Worm (Caenorhabditis elegans): Measurements from ENCODE around the gene nuc-1.

Gene nuc-1

ce11 chrX:9539294-9540030, at the start of gene nuc-1:
Gene nuc-1 (plus strand): TSS chrX:9539905.
- TF ChIP-seq cog-1 (tag; optimal IDR thresholded peaks at IDR 0.05), result no peak
- TF ChIP-seq ztf-23 (GFP tag; IDR thresholded peaks at IDR 0.05), result no peak
- no peak for TF ChIP-seq med-1 (GFP tag; optimal IDR thresholded peaks at IDR 0.05; ENCODE audit: insufficient read depth)
- TF ChIP-seq T22C8.4 (GFP tag; IDR thresholded peaks at IDR 0.05), result no peak
- no peak for TF ChIP-seq ztf-29 (GFP tag; IDR thresholded peaks at IDR 0.05)
- no peak for TF ChIP-seq flt-1 (GFP tag; IDR thresholded peaks at IDR 0.05)
- TF ChIP-seq ref-1 (GFP tag; conservative IDR thresholded peaks at IDR 0.05), result no peak
- no peak for TF ChIP-seq klf-2 (GFP tag; conservative IDR thresholded peaks at IDR 0.05)
- TF ChIP-seq tab-1 (GFP tag; IDR thresholded peaks at IDR 0.05), result no peak

- TF ChIP-seq ztf-23 (GFP tag; IDR thresholded peaks at IDR 0.05) (no peak), tab-1 (GFP tag; IDR thresholded peaks at IDR 0.05) (no peak), T22C8.4 (GFP tag; IDR thresholded peaks at IDR 0.05) (no peak), klf-2 (GFP tag; conservative IDR thresholded peaks at IDR 0.05) (no peak), med-1 (GFP tag; optimal IDR thresholded peaks at IDR 0.05; ENCODE audit: insufficient read depth) (no peak), ref-1 (GFP tag; conservative IDR thresholded peaks at IDR 0.05) (no peak), flt-1 (GFP tag; IDR thresholded peaks at IDR 0.05) (no peak), cog-1 (tag; optimal IDR thresholded peaks at IDR 0.05) (no peak)
Observed at ce11 chrX:9491439-9491838, 48.3 kb upstream of the nuc-1 start.

- TF ChIP-seq ref-1 (GFP tag; conservative IDR thresholded peaks at IDR 0.05), result no peak
- TF ChIP-seq med-1 (GFP tag; optimal IDR thresholded peaks at IDR 0.05; ENCODE audit: insufficient read depth), result no peak
- TF ChIP-seq cog-1 (tag; optimal IDR thresholded peaks at IDR 0.05), result no peak
- TF ChIP-seq klf-2 (GFP tag; conservative IDR thresholded peaks at IDR 0.05), result no peak
- TF ChIP-seq flt-1 (GFP tag; IDR thresholded peaks at IDR 0.05), result no peak
- peak; percentile 86 for TF ChIP-seq ztf-29 (GFP tag; IDR thresholded peaks at IDR 0.05)
Observed at ce11 chrX:9494661-9495060, 45.0 kb upstream of the nuc-1 start.

- TF ChIP-seq tab-1 (GFP tag; IDR thresholded peaks at IDR 0.05), result no peak
- TF ChIP-seq T22C8.4 (GFP tag; IDR thresholded peaks at IDR 0.05), result no peak
- TF ChIP-seq flt-1 (GFP tag; IDR thresholded peaks at IDR 0.05), result no peak
- TF ChIP-seq med-1 (GFP tag; optimal IDR thresholded peaks at IDR 0.05; ENCODE audit: insufficient read depth), result no peak
- no peak for TF ChIP-seq ztf-29 (GFP tag; IDR thresholded peaks at IDR 0.05)
- TF ChIP-seq cog-1 (tag; optimal IDR thresholded peaks at IDR 0.05), result no peak
- TF ChIP-seq klf-2 (GFP tag; conservative IDR thresholded peaks at IDR 0.05), result no peak
- no peak for TF ChIP-seq ztf-23 (GFP tag; IDR thresholded peaks at IDR 0.05)
- no peak for TF ChIP-seq ref-1 (GFP tag; conservative IDR thresholded peaks at IDR 0.05)
Observed at ce11 chrX:9499355-9499754, 40.4 kb upstream of the nuc-1 start.

- no peak for TF ChIP-seq flt-1 (GFP tag; IDR thresholded peaks at IDR 0.05)
- TF ChIP-seq tab-1 (GFP tag; IDR thresholded peaks at IDR 0.05), result no peak
- no peak for TF ChIP-seq ztf-29 (GFP tag; IDR thresholded peaks at IDR 0.05)
- no peak for TF ChIP-seq ztf-23 (GFP tag; IDR thresholded peaks at IDR 0.05)
- no peak for TF ChIP-seq cog-1 (tag; optimal IDR thresholded peaks at IDR 0.05)
Observed at ce11 chrX:9504221-9504620, 35.5 kb upstream of the nuc-1 start.

- TF ChIP-seq ztf-23 (GFP tag; IDR thresholded peaks at IDR 0.05) (no peak), T22C8.4 (GFP tag; IDR thresholded peaks at IDR 0.05) (0 out of 2 replicates have a peak, but pooled peaks have one; percentile 47)
Observed at ce11 chrX:9504911-9505397, 34.8 kb upstream of the nuc-1 start.

ce11 chrX:9506341-9506740, 33.4 kb upstream of the nuc-1 start:
- TF ChIP-seq ztf-29 (GFP tag; IDR thresholded peaks at IDR 0.05), result no peak
- TF ChIP-seq med-1 (GFP tag; optimal IDR thresholded peaks at IDR 0.05; ENCODE audit: insufficient read depth), result no peak
- no peak for TF ChIP-seq cog-1 (tag; optimal IDR thresholded peaks at IDR 0.05)
- 0 out of 2 replicates have a peak, but pooled peaks have one; percentile 61 for TF ChIP-seq ztf-23 (GFP tag; IDR thresholded peaks at IDR 0.05)
- TF ChIP-seq T22C8.4 (GFP tag; IDR thresholded peaks at IDR 0.05), result no peak
- no peak for TF ChIP-seq ref-1 (GFP tag; conservative IDR thresholded peaks at IDR 0.05)
- TF ChIP-seq tab-1 (GFP tag; IDR thresholded peaks at IDR 0.05), result no peak
- no peak for TF ChIP-seq klf-2 (GFP tag; conservative IDR thresholded peaks at IDR 0.05)
- no peak for TF ChIP-seq flt-1 (GFP tag; IDR thresholded peaks at IDR 0.05)

- TF ChIP-seq ref-1 (GFP tag; conservative IDR thresholded peaks at IDR 0.05) (no peak), med-1 (GFP tag; optimal IDR thresholded peaks at IDR 0.05; ENCODE audit: insufficient read depth) (no peak), klf-2 (GFP tag; conservative IDR thresholded peaks at IDR 0.05) (no peak), flt-1 (GFP tag; IDR thresholded peaks at IDR 0.05) (no peak), ztf-23 (GFP tag; IDR thresholded peaks at IDR 0.05) (no peak), tab-1 (GFP tag; IDR thresholded peaks at IDR 0.05) (no peak), ztf-29 (GFP tag; IDR thresholded peaks at IDR 0.05) (no peak), T22C8.4 (GFP tag; IDR thresholded peaks at IDR 0.05) (no peak), cog-1 (tag; optimal IDR thresholded peaks at IDR 0.05) (no peak)
Observed at ce11 chrX:9508426-9509010, 31.2 kb upstream of the nuc-1 start.

ce11 chrX:9509516-9509915, 30.2 kb upstream of the nuc-1 start:
- no peak for TF ChIP-seq ref-1 (GFP tag; conservative IDR thresholded peaks at IDR 0.05)
- TF ChIP-seq ztf-29 (GFP tag; IDR thresholded peaks at IDR 0.05), result no peak
- no peak for TF ChIP-seq tab-1 (GFP tag; IDR thresholded peaks at IDR 0.05)
- TF ChIP-seq klf-2 (GFP tag; conservative IDR thresholded peaks at IDR 0.05), result no peak
- TF ChIP-seq T22C8.4 (GFP tag; IDR thresholded peaks at IDR 0.05), result no peak
- no peak for TF ChIP-seq med-1 (GFP tag; optimal IDR thresholded peaks at IDR 0.05; ENCODE audit: insufficient read depth)

ce11 chrX:9509922-9510321, 29.8 kb upstream of the nuc-1 start:
- no peak for TF ChIP-seq med-1 (GFP tag; optimal IDR thresholded peaks at IDR 0.05; ENCODE audit: insufficient read depth)
- no peak for TF ChIP-seq T22C8.4 (GFP tag; IDR thresholded peaks at IDR 0.05)
- no peak for TF ChIP-seq ztf-29 (GFP tag; IDR thresholded peaks at IDR 0.05)
- no peak for TF ChIP-seq ref-1 (GFP tag; conservative IDR thresholded peaks at IDR 0.05)
- no peak for TF ChIP-seq klf-2 (GFP tag; conservative IDR thresholded peaks at IDR 0.05)
